Worm (Caenorhabditis elegans): ENCODE data around the gene F44E7.4.
"Not testable (repeated sequence)": the region's sequence is repeated elsewhere in the genome, so short reads cannot be mapped to it uniquely, and the experiment has no call there.

F44E7.4 gene

DNA sequence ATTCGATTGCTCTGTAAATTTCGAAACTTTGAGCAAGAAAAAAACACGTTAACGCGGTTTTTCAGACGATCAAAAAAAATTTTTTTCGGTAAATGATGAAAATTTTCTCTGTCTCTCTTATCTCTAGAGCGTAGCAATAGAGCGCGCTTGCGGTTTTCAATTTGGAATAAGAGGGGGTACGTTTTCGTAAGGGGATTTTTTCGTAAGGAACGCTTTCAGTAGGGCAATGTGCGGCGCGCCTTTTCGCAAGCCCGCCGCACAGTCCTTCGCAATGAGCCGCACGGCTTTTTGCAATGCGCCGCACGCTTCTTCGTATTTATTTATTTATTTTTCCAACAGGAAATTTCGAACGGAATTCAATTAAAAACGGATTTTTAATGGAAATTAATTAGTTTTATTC lies at the start of gene F44E7.4:
F44E7.4 (minus strand) TSS at position 13 of the 400 bp plus-strand sequence.
- TF ChIP-seq saeg-2 (GFP tag; IDR thresholded peaks at IDR 0.05) (peak; percentile 82), dmd-6 (GFP tag; IDR thresholded peaks at IDR 0.05) (peak; percentile 82), hmg-1.1 (GFP tag; IDR thresholded peaks at IDR 0.05) (peak; percentile 97), T20F7.1 (GFP tag; optimal IDR thresholded peaks at IDR 0.05) (peak; percentile 1), lin-1 (GFP tag; IDR thresholded peaks at IDR 0.05) (peak; percentile 91), tra-1 (GFP tag; IDR thresholded peaks at IDR 0.05) (peak; percentile 79; the same call in 1 of the 2 replicates), Y48G9A.11 (GFP tag; IDR thresholded peaks at IDR 0.05) (peak; percentile 88), hlh-30 (tag; optimal IDR thresholded peaks at IDR 0.05; ENCODE audit: insufficient read depth) (peak; percentile 28), nhr-6 (tag; optimal IDR thresholded peaks at IDR 0.05) (peak; percentile 25), F49E8.2 (tag; optimal IDR thresholded peaks at IDR 0.05; ENCODE audit: borderline replicate concordance) (peak; percentile 24), lim-7 (GFP tag; IDR thresholded peaks at IDR 0.05) (peak; percentile 79), vab-7 (GFP tag; IDR thresholded peaks at IDR 0.05) (peak; percentile 96), ZK337.2 (GFP tag; IDR thresholded peaks at IDR 0.05) (peak; percentile 81), ctbp-1 (GFP tag; IDR thresholded peaks at IDR 0.05) (peak; percentile 85), madf-9 (GFP tag; conservative IDR thresholded peaks at IDR 0.05) (peak; percentile 79), D1046.2 (GFP tag; IDR thresholded peaks at IDR 0.05) (peak; percentile 69; the same call in 1 of the 2 replicates), ceh-44 (GFP tag; IDR thresholded peaks at IDR 0.05) (peak; percentile 92), snpc-1.2 (GFP tag; IDR thresholded peaks at IDR 0.05) (peak; percentile 90), set-16 (GFP tag; IDR thresholded peaks at IDR 0.05) (peak; percentile 61), unc-130 (GFP tag; optimal IDR thresholded peaks at IDR 0.05) (peak; percentile 14), zfp-3 (GFP tag; conservative IDR thresholded peaks at IDR 0.05) (peak; percentile 76; the same call in 1 of the 2 replicates), zip-11 (GFP tag; IDR thresholded peaks at IDR 0.05) (peak; percentile 83; the same call in 1 of the 2 replicates), dmd-9 (GFP tag; IDR thresholded peaks at IDR 0.05) (peak; percentile 89), lin-13 (GFP tag; optimal IDR thresholded peaks at IDR 0.05) (peak; percentile 17), hlh-11 (tag; optimal IDR thresholded peaks at IDR 0.05) (peak; percentile 32), lin-38 (GFP tag; IDR thresholded peaks at IDR 0.05) (peak; percentile 98), F44E2.7 (GFP tag; IDR thresholded peaks at IDR 0.05) (0 out of 2 replicates have a peak, but pooled peaks have one; percentile 36), nhr-102 (tag; optimal IDR thresholded peaks at IDR 0.05) (peak; percentile 9), hif-1 (tag; optimal IDR thresholded peaks at IDR 0.05) (peak in 1 of 2 experiments; percentile 20), lsy-2 (tag; optimal IDR thresholded peaks at IDR 0.05) (peak in 1 of 2 experiments; percentile 51), nhr-41 (GFP tag; IDR thresholded peaks at IDR 0.05) (peak; percentile 86), php-3 (GFP tag; IDR thresholded peaks at IDR 0.05) (peak; percentile 85), Y105C5A.15 (GFP tag; IDR thresholded peaks at IDR 0.05) (peak; percentile 80; the same call in 1 of the 2 replicates), ceh-20 (GFP tag; IDR thresholded peaks at IDR 0.05) (peak; percentile 90), daf-19 (GFP tag; conservative IDR thresholded peaks at IDR 0.05) (0 out of 2 replicates have a peak, but pooled peaks have one; percentile 18), arid-1 (GFP tag; conservative IDR thresholded peaks at IDR 0.05) (peak; percentile 95), nhr-42 (GFP tag; IDR thresholded peaks at IDR 0.05) (peak; percentile 87), pha-4 (GFP tag; IDR thresholded peaks at IDR 0.05) (peak; percentile 91), egl-43 (GFP tag; IDR thresholded peaks at IDR 0.05) (peak; percentile 92), daf-16 (tag; optimal IDR thresholded peaks at IDR 0.05) (peak; percentile 6), mes-2 (tag; optimal IDR thresholded peaks at IDR 0.05; ENCODE audit: poor library complexity, severe bottlenecking) (peak; percentile 77), mep-1 (tag; optimal IDR thresholded peaks at IDR 0.05) (peak; percentile 62), lin-29 (GFP tag; IDR thresholded peaks at IDR 0.05) (peak; percentile 81), nhr-28 (tag; optimal IDR thresholded peaks at IDR 0.05) (peak; percentile 38), aha-1 (tag) (peak; percentile 82), mxl-2 (GFP tag; conservative IDR thresholded peaks at IDR 0.05) (peak; percentile 74), mdt-29 (GFP tag; IDR thresholded peaks at IDR 0.05) (peak; percentile 70; the same call in 1 of the 2 replicates), dpl-1 (GFP tag; optimal IDR thresholded peaks at IDR 0.05) (peak; percentile 7)
- TF ChIP-seq pha-4 (tag; optimal IDR thresholded peaks at IDR 0.05); daf-16 (GFP tag; optimal IDR thresholded peaks at IDR 0.05): not testable (repeated sequence)
